Worm (Caenorhabditis elegans) whole organism, late embryonic: Measurements from ENCODE around the gene F08G2.4.

ENCODE experiments used
- K02D7.2 ChIP-seq: sonication (generic microtip); optimal IDR thresholded peaks from 2 replicates; lab custom pipeline; 2017; ENCODE audit warnings: mild to moderate bottlenecking, missing genetic modification characterization, missing compliant biosample characterization
- K09A11.1 ChIP-seq: sonication (generic microtip); optimal IDR thresholded peaks from 2 replicates; lab custom pipeline; 2017; ENCODE audit warnings: antibody characterized with exemption, mild to moderate bottlenecking, missing genetic modification characterization, missing compliant biosample characterization; ENCODE audit not compliant: insufficient read depth
- T23F11.4 ChIP-seq: fragments of 200-800 bp; sonication (Bioruptor generic); optimal IDR thresholded peaks from 2 replicates; lab custom pipeline; 2018; ENCODE audit warnings: mild to moderate bottlenecking, missing genetic modification characterization, missing compliant biosample characterization
- Y22D7AL.16 ChIP-seq: sonication (generic microtip); optimal IDR thresholded peaks from 2 replicates; lab custom pipeline; 2016; ENCODE audit warnings: missing genetic modification characterization, missing compliant biosample characterization
- ahr-1 ChIP-seq: sonication (generic microtip); optimal IDR thresholded peaks from 2 replicates; lab custom pipeline; 2016; ENCODE audit warnings: missing genetic modification characterization, missing compliant biosample characterization
- ceh-24 ChIP-seq: sonication (generic microtip); optimal IDR thresholded peaks from 2 replicates; lab custom pipeline; 2016; ENCODE audit warnings: mild to moderate bottlenecking, missing genetic modification characterization, missing compliant biosample characterization
- ceh-31 ChIP-seq: sonication (generic microtip); optimal IDR thresholded peaks from 2 replicates; lab custom pipeline; 2016; ENCODE audit warnings: missing genetic modification characterization, missing compliant biosample characterization
- dve-1 ChIP-seq: sonication (generic microtip); optimal IDR thresholded peaks from 2 replicates; lab custom pipeline; 2017; ENCODE audit warnings: antibody characterized with exemption, mild to moderate bottlenecking, missing genetic modification characterization, missing compliant biosample characterization
- elt-2 ChIP-seq: sonication (generic microtip); optimal IDR thresholded peaks from 2 replicates; lab custom pipeline; 2016; ENCODE audit warnings: missing genetic modification reagents, missing genetic modification characterization, missing compliant biosample characterization
- eyg-1 ChIP-seq: sonication (generic microtip); optimal IDR thresholded peaks from 2 replicates; lab custom pipeline; 2016; ENCODE audit warnings: missing genotype, missing genetic modification characterization, missing compliant biosample characterization
- hlh-30 ChIP-seq: sonication (generic microtip); optimal IDR thresholded peaks from 2 replicates; lab custom pipeline; 2017; ENCODE audit warnings: antibody characterized with exemption, missing genetic modification characterization, missing compliant biosample characterization; ENCODE audit not compliant: insufficient read depth
- hlh-8 ChIP-seq: sonication (generic microtip); optimal IDR thresholded peaks from 2 replicates; lab custom pipeline; 2016; ENCODE audit warnings: missing genotype, missing genetic modification characterization, missing compliant biosample characterization
- mec-3 ChIP-seq: sonication (generic microtip); optimal IDR thresholded peaks from 2 replicates; lab custom pipeline; 2016; ENCODE audit warnings: borderline replicate concordance, missing genetic modification characterization, missing compliant biosample characterization
- nfya-1 ChIP-seq: sonication (generic microtip); optimal IDR thresholded peaks from 2 replicates; lab custom pipeline; 2017; ENCODE audit warnings: missing genetic modification characterization, mild to moderate bottlenecking, missing compliant biosample characterization, antibody characterized with exemption, moderate library complexity
- nhr-232 ChIP-seq: sonication (generic microtip); optimal IDR thresholded peaks from 2 replicates; lab custom pipeline; 2016; ENCODE audit warnings: missing genetic modification characterization, missing compliant biosample characterization
- pax-1 ChIP-seq: fragments of 150-350 bp; optimal IDR thresholded peaks from 2 replicates; lab custom pipeline; 2014; ENCODE audit warnings: missing biosample characterization, missing genetic modification characterization
- pros-1 ChIP-seq: fragments of 150-350 bp; optimal IDR thresholded peaks from 2 replicates; lab custom pipeline; 2014; ENCODE audit warnings: missing biosample characterization, missing genetic modification reagents, missing genetic modification characterization
- sdc-2 ChIP-seq: sonication (generic microtip); optimal IDR thresholded peaks from 2 replicates; lab custom pipeline; 2016; ENCODE audit warnings: missing genotype, missing genetic modification characterization, missing compliant biosample characterization
- sox-2 ChIP-seq: fragments of 200-800 bp; sonication (Bioruptor generic); IDR thresholded peaks from 2 replicates; pipeline ENCODE4 v1.3.6; 2022; ENCODE audit warnings: missing genetic modification reagents, missing genetic modification characterization, missing compliant biosample characterization
- syd-9 ChIP-seq: sonication (generic microtip); optimal IDR thresholded peaks from 2 replicates; lab custom pipeline; 2016; ENCODE audit warnings: mild to moderate bottlenecking, missing genetic modification characterization, moderate library complexity, missing compliant biosample characterization
- unc-42 ChIP-seq: sonication (generic microtip); optimal IDR thresholded peaks from 2 replicates; lab custom pipeline; 2016; ENCODE audit warnings: missing genotype, missing genetic modification characterization, missing compliant biosample characterization
- unc-86 ChIP-seq: sonication (generic microtip); optimal IDR thresholded peaks from 2 replicates; lab custom pipeline; 2016; ENCODE audit warnings: missing genetic modification characterization, missing compliant biosample characterization

F08G2.4 gene

DNA sequence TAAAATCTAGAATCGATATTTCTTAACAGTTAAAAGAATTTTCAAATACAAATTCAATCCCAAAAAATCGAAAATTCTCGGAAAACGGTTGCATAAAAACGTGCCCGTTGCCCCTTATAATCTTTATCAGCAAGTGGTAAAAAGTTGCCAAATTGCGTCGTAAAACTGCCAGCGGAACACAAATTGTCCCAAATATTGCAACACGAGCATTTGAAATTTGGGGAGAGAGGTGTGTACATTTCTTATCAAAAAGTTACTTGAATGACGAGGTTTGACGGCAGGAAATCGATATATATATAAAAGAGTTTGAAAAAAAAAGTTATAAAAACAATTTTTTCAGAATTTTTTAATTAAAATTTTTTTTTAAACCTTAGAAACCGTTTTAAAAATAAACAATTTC, 15.6 kb downstream of the F08G2.4 start:
- TF ChIP-seq elt-2 (tag; lab: Kevin White, UChicago), result peak; percentile 4
- no peak for TF ChIP-seq syd-9 (tag; lab: Kevin White, UChicago)
- TF ChIP-seq pros-1 (tag; lab: Kevin White, UChicago), result no peak

DNA sequence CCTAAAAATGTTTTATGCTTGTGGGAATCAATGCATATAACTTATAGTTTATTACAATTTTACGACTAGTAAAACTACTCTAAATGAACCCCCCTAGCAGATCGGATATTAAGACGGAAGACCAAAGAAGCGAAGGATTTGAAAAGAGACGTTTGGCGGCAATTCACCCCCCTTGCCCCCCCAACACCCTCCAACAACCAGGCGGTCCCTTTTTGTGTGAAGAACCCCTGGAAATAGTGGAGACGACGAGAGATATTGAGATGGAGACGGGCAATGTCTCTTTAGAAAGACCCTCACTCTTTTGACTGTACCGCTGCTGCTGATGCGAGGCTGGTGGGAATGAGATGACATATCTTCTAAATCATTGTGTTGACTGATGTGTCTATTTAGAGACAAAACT, 17.0 kb downstream of the F08G2.4 start:
- no peak for TF ChIP-seq eyg-1 (tag; lab: Kevin White, UChicago)
- no peak for TF ChIP-seq pax-1 (tag; lab: Kevin White, UChicago)
- no peak for TF ChIP-seq K09A11.1 (tag; lab: Kevin White, UChicago)
- TF ChIP-seq sdc-2 (tag; lab: Kevin White, UChicago), result no peak
- TF ChIP-seq ceh-31 (tag; lab: Kevin White, UChicago), result no peak
- TF ChIP-seq unc-42, result no peak

DNA sequence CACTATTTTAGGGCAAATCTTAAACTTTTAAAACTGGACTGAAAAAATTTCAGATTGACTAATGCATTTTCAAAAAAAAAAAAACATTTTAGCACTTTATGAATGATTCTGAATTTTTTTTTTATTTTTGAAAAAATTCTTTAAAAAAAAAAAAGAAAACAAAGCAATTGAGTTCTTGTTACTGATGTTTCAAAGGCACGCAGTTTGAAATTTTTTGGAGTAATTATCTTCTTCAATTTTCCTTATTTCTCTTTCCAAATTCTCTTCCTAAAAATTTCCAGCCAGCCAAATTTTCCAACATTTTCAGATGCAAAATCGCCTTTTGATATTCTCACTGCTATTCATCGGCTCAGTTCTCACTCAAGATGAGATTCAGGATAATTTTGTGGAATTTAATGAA, 21.6 kb downstream of the F08G2.4 start, which contains the start of gene F08G2.8:
Gene F08G2.8 (plus strand): TSS at position 301 of the 400 bp plus-strand sequence.
- TF ChIP-seq unc-86 (tag; lab: Kevin White, UChicago) (no peak), ceh-24 (tag; lab: Kevin White, UChicago) (no peak), hlh-30 (tag; lab: Kevin White, UChicago) (no peak), sox-2 (GFP tag; lab: Robert Waterston, UW) (no peak)

DNA sequence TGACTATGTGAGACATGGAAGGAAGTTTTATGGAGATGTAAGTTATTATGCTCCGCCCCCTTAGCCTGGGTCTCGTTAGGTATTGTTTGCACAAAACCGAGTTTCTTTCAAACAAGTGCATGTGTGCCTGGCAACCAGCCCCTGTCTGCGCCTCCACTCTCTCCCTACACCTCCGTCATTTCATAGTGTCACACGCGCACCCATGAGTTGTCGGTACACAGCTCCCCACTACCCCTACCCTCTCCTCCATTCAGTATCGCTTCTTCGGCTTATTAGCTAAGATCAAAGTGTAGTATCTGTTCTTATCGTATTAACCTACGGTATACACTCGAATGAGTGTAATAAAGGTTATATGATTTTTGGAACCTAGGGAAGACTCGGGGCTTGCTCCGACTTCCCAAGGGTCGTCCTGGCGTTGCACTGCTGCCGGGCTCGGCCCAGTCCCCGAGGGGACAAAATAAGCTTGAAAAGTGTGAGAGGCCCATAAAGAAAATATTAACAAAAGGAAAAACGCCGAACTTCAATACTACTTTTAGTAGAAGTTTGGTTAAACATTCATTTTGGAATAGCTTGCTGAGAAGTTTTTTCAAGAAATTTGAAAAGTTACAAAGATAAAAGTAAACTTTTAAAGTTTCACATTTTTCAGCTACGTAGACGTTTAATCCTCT, 22.3 kb downstream of the F08G2.4 start:
- peak; percentile 30 for TF ChIP-seq elt-2 (tag; lab: Kevin White, UChicago)

DNA sequence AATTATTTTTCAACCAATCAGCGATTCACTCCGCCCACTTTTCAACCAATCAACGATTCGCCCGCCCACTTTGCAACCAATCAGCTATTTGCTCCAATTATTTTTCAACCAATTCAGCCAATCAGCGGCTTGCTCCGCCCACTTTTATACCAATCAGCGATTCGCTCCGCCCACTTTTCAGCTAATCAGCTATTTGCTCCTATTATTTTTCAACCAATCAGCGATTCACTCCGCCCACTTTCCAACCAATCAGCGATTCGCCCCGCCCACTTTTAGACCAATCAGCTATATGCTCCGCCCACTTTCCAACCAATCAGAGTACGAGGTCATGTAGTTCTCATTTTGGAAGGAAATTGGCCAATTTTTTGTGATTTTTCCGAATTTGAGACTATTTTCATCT, 24.9 kb downstream of the F08G2.4 start:
- no peak for TF ChIP-seq T23F11.4 (GFP tag; lab: Kevin White, UChicago)
- TF ChIP-seq nfya-1, result peak; percentile 95
- no peak for TF ChIP-seq syd-9 (tag; lab: Kevin White, UChicago)
- TF ChIP-seq ahr-1 (tag; lab: Kevin White, UChicago), result no peak
- no peak for TF ChIP-seq nhr-232 (tag; lab: Kevin White, UChicago)
- no peak for TF ChIP-seq Y22D7AL.16 (tag; lab: Kevin White, UChicago)
- TF ChIP-seq unc-86 (tag; lab: Kevin White, UChicago), result no peak
- TF ChIP-seq pros-1 (tag; lab: Kevin White, UChicago), result no peak

DNA sequence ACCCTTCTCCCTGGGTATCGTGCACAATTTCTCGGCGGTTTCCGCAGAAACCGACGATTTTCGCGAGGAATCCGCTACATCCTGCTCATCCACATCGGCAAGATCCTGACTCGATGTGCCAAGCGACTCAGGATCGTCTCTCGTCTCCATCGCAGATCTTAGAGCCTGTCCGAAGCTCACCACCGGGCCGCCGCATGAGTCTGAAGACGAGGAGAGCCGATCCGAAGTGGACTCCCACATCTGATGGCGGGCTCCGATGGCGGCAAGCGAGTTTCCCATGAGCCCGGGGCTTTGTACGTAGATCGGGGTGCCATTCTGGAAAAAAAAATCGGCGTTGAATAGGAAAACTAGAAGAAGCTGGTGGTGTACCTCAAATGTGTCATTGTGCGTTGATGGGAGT, 27.9 kb downstream of the F08G2.4 start:
- no peak for TF ChIP-seq K02D7.2 (tag; lab: Kevin White, UChicago)
- TF ChIP-seq ceh-31 (tag; lab: Kevin White, UChicago), result no peak
- TF ChIP-seq dve-1, result no peak

DNA sequence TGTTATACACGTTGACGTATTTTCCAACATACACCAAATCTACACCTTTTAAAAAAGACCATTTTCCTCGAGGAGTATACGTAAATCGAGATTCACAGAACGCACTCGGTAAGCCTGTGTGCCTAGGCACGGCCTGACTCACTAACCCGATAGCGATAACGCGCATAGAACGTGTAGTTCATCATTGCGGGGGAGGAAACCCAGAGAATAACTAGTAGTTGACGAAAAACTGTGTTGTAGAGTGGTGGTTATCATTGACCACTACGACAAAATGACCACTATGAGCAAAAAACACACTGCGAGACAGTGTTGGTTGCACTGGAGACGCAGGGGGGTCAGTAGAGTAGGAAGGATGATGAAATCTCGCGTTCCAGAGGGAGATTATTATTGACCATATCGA, 29.4 kb downstream of the F08G2.4 start:
- TF ChIP-seq K09A11.1 (tag; lab: Kevin White, UChicago), result no peak
- peak; percentile 52 for TF ChIP-seq elt-2 (tag; lab: Kevin White, UChicago)

DNA sequence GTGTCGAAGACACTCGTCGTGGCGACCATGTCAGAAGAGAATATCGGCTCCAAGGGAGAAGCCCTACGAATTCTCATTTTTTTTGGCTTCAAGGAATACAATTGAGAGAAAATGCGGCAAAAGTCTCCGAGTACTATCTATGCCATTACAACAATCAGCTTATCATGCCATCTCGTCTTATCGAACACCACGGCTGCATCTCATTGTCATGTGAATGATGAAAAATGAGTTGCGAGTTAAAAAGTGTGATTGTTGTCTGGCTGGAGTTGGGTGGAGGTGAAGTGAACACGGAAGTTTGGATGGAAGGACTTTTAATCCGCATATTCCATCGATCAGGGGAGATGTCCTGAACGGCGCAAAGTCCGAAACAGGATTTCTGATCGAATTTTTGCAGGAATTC, 30.5 kb downstream of the F08G2.4 start:
- TF ChIP-seq pax-1 (tag; lab: Kevin White, UChicago), result no peak
- TF ChIP-seq mec-3, result no peak
- TF ChIP-seq nfya-1, result no peak
- no peak for TF ChIP-seq hlh-8 (tag; lab: Kevin White, UChicago)
- no peak for TF ChIP-seq sdc-2 (tag; lab: Kevin White, UChicago)
- TF ChIP-seq elt-2 (tag; lab: Kevin White, UChicago), result peak; percentile 25

DNA sequence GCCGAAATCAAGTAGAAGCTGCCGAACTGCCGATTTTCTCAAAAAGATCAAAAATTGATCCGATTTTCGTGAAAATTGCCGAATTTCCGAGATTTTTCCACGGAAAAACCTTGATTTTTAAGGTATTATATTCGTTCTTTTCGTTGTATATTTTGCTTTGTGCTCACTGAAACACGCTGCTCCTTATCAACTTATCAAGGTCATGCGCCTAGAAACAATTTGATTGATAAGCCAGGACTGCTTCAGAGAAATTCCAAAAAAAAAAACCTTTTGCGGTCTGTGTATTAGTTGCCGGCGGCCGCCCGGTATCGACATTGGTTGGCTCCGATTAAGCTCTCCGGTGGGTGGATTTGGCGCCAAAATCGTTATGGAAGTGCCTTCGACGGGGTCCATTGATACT, 32.1 kb downstream of the F08G2.4 start:
- TF ChIP-seq ceh-31 (tag; lab: Kevin White, UChicago) (no peak), elt-2 (tag; lab: Kevin White, UChicago) (peak; percentile 57)
